Fruit fly (Drosophila melanogaster) whole organism, embryonic: ENCODE data around the gene Atg12.

Source experiments
- Asciz ChIP-seq: fragments of 200-800 bp; sonication (Bioruptor generic); optimal IDR thresholded peaks from 2 replicates; lab custom pipeline; 2017; ENCODE audit warnings: missing biosample characterization, mild to moderate bottlenecking, missing genetic modification characterization, missing genetic modification reagents
- B-H1 ChIP-seq: fragments of 200-800 bp; sonication (Bioruptor generic); IDR thresholded peaks from 3 replicates; pipeline ENCODE4 v1.3.6; 2022; ENCODE audit warnings: missing biosample characterization, missing genetic modification characterization
- B-H2 ChIP-seq: fragments of 200-800 bp; sonication (Bioruptor generic); optimal IDR thresholded peaks from 2 replicates; lab custom pipeline; 2018; ENCODE audit warnings: missing biosample characterization, mild to moderate bottlenecking, missing genetic modification characterization
- CG11398 ChIP-seq: fragments of 200-800 bp; sonication (Bioruptor generic); optimal IDR thresholded peaks from 2 replicates; lab custom pipeline; 2016; ENCODE audit warnings: missing biosample characterization, missing genetic modification characterization
- CG11723 ChIP-seq: fragments of 200-800 bp; sonication (Bioruptor generic); optimal IDR thresholded peaks from 2 replicates; lab custom pipeline; 2017; ENCODE audit warnings: missing biosample characterization, mild to moderate bottlenecking, missing genetic modification characterization
- CG12391 ChIP-seq: fragments of 200-800 bp; sonication (Bioruptor generic); optimal IDR thresholded peaks from 3 replicates; lab custom pipeline; 2018; ENCODE audit warnings: missing biosample characterization, mild to moderate bottlenecking, missing genetic modification characterization, moderate library complexity
- CG13894 ChIP-seq: fragments of 200-800 bp; sonication (Bioruptor generic); optimal IDR thresholded peaks from 3 replicates; lab custom pipeline; 2018; ENCODE audit warnings: missing biosample characterization, mild to moderate bottlenecking, missing genetic modification characterization, moderate library complexity
- CG14014 ChIP-seq: fragments of 200-800 bp; sonication (Bioruptor generic); IDR thresholded peaks from 2 replicates; pipeline ENCODE4 v1.3.6; 2022; ENCODE audit warnings: missing biosample characterization, missing genetic modification characterization
- CG14710 ChIP-seq: fragments of 200-800 bp; sonication (Bioruptor generic); optimal IDR thresholded peaks from 3 replicates; lab custom pipeline; 2019; ENCODE audit warnings: missing biosample characterization, mild to moderate bottlenecking, missing genetic modification characterization, moderate library complexity
- CG1529 ChIP-seq: fragments of 200-800 bp; sonication (Bioruptor generic); optimal IDR thresholded peaks from 3 replicates; lab custom pipeline; 2018; ENCODE audit warnings: missing biosample characterization, missing genetic modification characterization
- CG31224 ChIP-seq: fragments of 200-800 bp; sonication (Bioruptor generic); IDR thresholded peaks from 2 replicates; pipeline ENCODE4 v1.3.6; 2022; ENCODE audit warnings: missing biosample characterization, missing genetic modification characterization
- CG43689 ChIP-seq: fragments of 200-800 bp; sonication (Bioruptor generic); IDR thresholded peaks from 2 replicates; pipeline ENCODE4 v1.3.6; 2022; ENCODE audit warnings: missing biosample characterization, missing genetic modification characterization
- CG5180 ChIP-seq: fragments of 200-800 bp; sonication (Bioruptor generic); optimal IDR thresholded peaks from 3 replicates; lab custom pipeline; 2017; ENCODE audit warnings: missing biosample characterization, missing genetic modification characterization, mild to moderate bottlenecking, moderate library complexity, missing genetic modification reagents
- CG8359 ChIP-seq: fragments of 200-800 bp; sonication (Bioruptor generic); optimal IDR thresholded peaks from 2 replicates; lab custom pipeline; 2017; ENCODE audit warnings: missing biosample characterization, mild to moderate bottlenecking, missing genetic modification characterization, borderline replicate concordance
- CG8478 ChIP-seq: fragments of >200 bp; optimal IDR thresholded peaks from 2 replicates; lab custom pipeline; 2018
- Chrac-16 ChIP-seq: fragments of 200-800 bp; sonication (Bioruptor generic); optimal IDR thresholded peaks from 3 replicates; lab custom pipeline; 2016; ENCODE audit warnings: missing biosample characterization, missing genetic modification characterization
- CoRest ChIP-seq: fragments of 200-800 bp; sonication (Bioruptor generic); optimal IDR thresholded peaks from 3 replicates; lab custom pipeline; 2018; ENCODE audit warnings: missing biosample characterization, mild to moderate bottlenecking, missing genetic modification characterization, moderate library complexity
- Ets65A ChIP-seq: fragments of 200-800 bp; sonication (Bioruptor generic); peaks from one replicate; lab custom pipeline; 2016; ENCODE audit warnings: missing biosample characterization, missing genetic modification characterization
- H15 ChIP-seq: fragments of 200-800 bp; sonication (Bioruptor generic); IDR thresholded peaks from 3 replicates; pipeline ENCODE4 v1.3.6; 2022; ENCODE audit warnings: missing biosample characterization, missing genetic modification characterization
- Mrtf ChIP-seq: fragments of 200-800 bp; sonication (Bioruptor generic); IDR thresholded peaks from 3 replicates; pipeline ENCODE4 v1.3.6; 2022; ENCODE audit warnings: missing biosample characterization, missing genetic modification characterization
- Nf-YB ChIP-seq: fragments of 200-800 bp; sonication (Bioruptor generic); optimal IDR thresholded peaks from 3 replicates; lab custom pipeline; 2019; ENCODE audit warnings: missing biosample characterization, mild to moderate bottlenecking, missing genetic modification characterization, moderate library complexity
- Side ChIP-seq: fragments of 200-800 bp; sonication (Bioruptor generic); optimal IDR thresholded peaks from 2 replicates; lab custom pipeline; 2016; ENCODE audit warnings: missing biosample characterization, missing genetic modification characterization
- Sry-δ ChIP-seq: fragments of 200-800 bp; sonication (Bioruptor generic); optimal IDR thresholded peaks from 2 replicates; lab custom pipeline; 2016; ENCODE audit warnings: missing biosample characterization, missing genetic modification characterization
- Trl ChIP-seq, 3 experiments: fragments of >200 bp in 2 of 3; fragments of 200-800 bp in 1 of 3; sonication (Bioruptor generic) in 1 of 3; optimal IDR thresholded peaks; 2 replicates in 1 of 3; 3 replicates in 2 of 3; lab custom pipeline; 2016 to 2017; ENCODE audit warnings: missing biosample characterization in 1 of 3, missing genetic modification characterization in 1 of 3
- Usf ChIP-seq: fragments of 200-800 bp; sonication (Bioruptor generic); optimal IDR thresholded peaks from 2 replicates; lab custom pipeline; 2017; ENCODE audit warnings: missing genotype, missing biosample characterization, missing genetic modification characterization
- ab ChIP-seq: fragments of 200-800 bp; sonication (Bioruptor generic); optimal IDR thresholded peaks from 2 replicates; lab custom pipeline; 2016; ENCODE audit warnings: missing biosample characterization, missing genetic modification characterization
- abd-A ChIP-seq: fragments of 200-800 bp; sonication (Bioruptor generic); optimal IDR thresholded peaks from 3 replicates; lab custom pipeline; 2019; ENCODE audit warnings: missing biosample characterization, mild to moderate bottlenecking, missing genetic modification characterization, moderate library complexity
- al ChIP-seq: fragments of 200-800 bp; sonication (Bioruptor generic); IDR thresholded peaks from 2 replicates; pipeline ENCODE4 v1.3.6; 2022; ENCODE audit warnings: missing biosample characterization, missing genetic modification characterization
- ap ChIP-seq: fragments of 200-800 bp; sonication (Bioruptor generic); IDR thresholded peaks from 2 replicates; pipeline ENCODE4 v1.3.6; 2022; ENCODE audit warnings: missing biosample characterization, missing genetic modification characterization
- crol ChIP-seq: fragments of 200-800 bp; sonication (Bioruptor generic); IDR thresholded peaks from 2 replicates; pipeline ENCODE4 v1.3.6; 2022; ENCODE audit warnings: missing biosample characterization, missing genetic modification characterization
- emc ChIP-seq: fragments of 200-800 bp; sonication (Bioruptor generic); optimal IDR thresholded peaks from 2 replicates; lab custom pipeline; 2016; ENCODE audit warnings: missing biosample characterization, missing genetic modification characterization
- lmd ChIP-seq: fragments of 200-800 bp; sonication (Bioruptor generic); IDR thresholded peaks from 2 replicates; pipeline ENCODE4 v1.3.6; 2022; ENCODE audit warnings: missing biosample characterization, missing genetic modification characterization
- nmo ChIP-seq: fragments of 200-800 bp; sonication (Bioruptor generic); optimal IDR thresholded peaks from 2 replicates; lab custom pipeline; 2018; ENCODE audit warnings: missing biosample characterization, mild to moderate bottlenecking, missing genetic modification characterization, moderate library complexity
- row ChIP-seq: fragments of 200-800 bp; sonication (Bioruptor generic); IDR thresholded peaks from 3 replicates; pipeline ENCODE4 v1.3.6; 2022; ENCODE audit warnings: missing biosample characterization, missing genetic modification characterization
- run ChIP-seq: fragments of 200-800 bp; sonication (Bioruptor generic); optimal IDR thresholded peaks from 3 replicates; lab custom pipeline; 2018; ENCODE audit warnings: missing biosample characterization, mild to moderate bottlenecking, missing genetic modification characterization
- sens-2 ChIP-seq: fragments of 200-800 bp; sonication (Bioruptor generic); IDR thresholded peaks from 2 replicates; pipeline ENCODE4 v1.3.6; 2022; ENCODE audit warnings: missing biosample characterization, missing genetic modification characterization
- shn ChIP-seq: fragments of 200-800 bp; sonication (Bioruptor generic); optimal IDR thresholded peaks from 3 replicates; lab custom pipeline; 2016; ENCODE audit warnings: missing biosample characterization, missing genetic modification characterization
- sqz ChIP-seq: fragments of 200-800 bp; sonication (Bioruptor generic); optimal IDR thresholded peaks from 3 replicates; lab custom pipeline; 2018; ENCODE audit warnings: missing biosample characterization, mild to moderate bottlenecking, missing genetic modification characterization
- ssp ChIP-seq: fragments of 200-800 bp; sonication (Bioruptor generic); IDR thresholded peaks from 2 replicates; pipeline ENCODE4 v1.3.6; 2022; ENCODE audit warnings: missing biosample characterization, missing genetic modification characterization
- sug ChIP-seq: fragments of 200-800 bp; optimal IDR thresholded peaks from 2 replicates; lab custom pipeline; 2019; ENCODE audit warnings: missing biosample characterization, mild to moderate bottlenecking, missing genetic modification characterization, moderate library complexity
- trh ChIP-seq: fragments of 200-800 bp; sonication (Bioruptor generic); optimal IDR thresholded peaks from 2 replicates; lab custom pipeline; 2016; ENCODE audit warnings: missing biosample characterization, missing genetic modification characterization
- usp ChIP-seq: fragments of >200 bp; optimal IDR thresholded peaks from 2 replicates; lab custom pipeline; 2017; ENCODE audit warnings: missing biosample characterization, missing genetic modification characterization

Atg12 gene

DNA sequence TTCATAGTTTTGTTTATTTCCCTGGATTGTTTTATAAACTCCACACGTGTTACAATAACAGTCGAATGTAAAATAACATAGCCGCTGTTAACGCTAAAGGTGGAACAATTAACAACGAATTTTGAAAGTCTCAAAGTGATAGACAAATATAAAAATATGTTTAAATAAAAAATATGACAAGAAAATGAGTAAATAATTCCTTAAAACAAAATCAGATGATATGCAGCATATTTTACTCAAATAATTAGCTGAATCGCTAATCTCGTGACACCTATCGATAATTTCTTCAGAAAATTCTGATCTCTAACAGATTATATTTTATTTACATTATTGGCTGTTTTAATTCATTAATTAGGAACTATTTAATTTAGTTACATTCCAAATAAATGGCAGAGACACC, at the start of gene Atg12, which contains the start of gene CG5645 (continued):
- TF ChIP-seq al (GFP tag; lab: Robert Waterston, UW) = peak; percentile 63
- no peak for TF ChIP-seq CG11723 (GFP tag; lab: Kevin White, UChicago)
- TF ChIP-seq Trl (optimal IDR thresholded peaks at IDR 0.05; lab: Kevin White, UChicago) = no peak
- no peak for TF ChIP-seq Trl (GFP tag; optimal IDR thresholded peaks at IDR 0.05; lab: Kevin White, UChicago)
- no peak for TF ChIP-seq trh
- peak; percentile 25; the same call in 1 of the 2 replicates for TF ChIP-seq CG14014 (GFP tag; lab: Robert Waterston, UW)
- no peak for TF ChIP-seq Nf-YB (GFP tag; lab: Kevin White, UChicago)
- no peak for TF ChIP-seq Asciz
- no peak for TF ChIP-seq CG31224 (GFP tag; lab: Robert Waterston, UW)
- no peak for TF ChIP-seq CG8478 (lab: Kevin White, UChicago)
- TF ChIP-seq crol (GFP tag; lab: Robert Waterston, UW) = no peak
- peak; percentile 55 for TF ChIP-seq ssp
- peak; percentile 54 for TF ChIP-seq B-H2 (GFP tag; lab: Kevin White, UChicago)
- TF ChIP-seq run = no peak
- peak; percentile 85 for TF ChIP-seq Sry-δ (GFP tag; lab: Kevin White, UChicago)
- peak; percentile 44 for TF ChIP-seq nmo (GFP tag; lab: Kevin White, UChicago)
- peak; percentile 64 for TF ChIP-seq sug (tag; lab: Kevin White, UChicago)
- TF ChIP-seq CG8359 (GFP tag; lab: Kevin White, UChicago) = no peak
- peak; percentile 29 for TF ChIP-seq CoRest (tag; lab: Kevin White, UChicago)
- TF ChIP-seq CG14710 (tag; lab: Kevin White, UChicago) = peak; percentile 86
- no peak for TF ChIP-seq shn (GFP tag; lab: Kevin White, UChicago)
- peak; percentile 88 for TF ChIP-seq row (GFP tag; lab: Robert Waterston, UW)
- no peak for TF ChIP-seq ap
- no peak for TF ChIP-seq CG1529 (GFP tag; lab: Kevin White, UChicago)
- no peak; the same call in 1 of the 2 replicates for TF ChIP-seq lmd (GFP tag; lab: Robert Waterston, UW)
- TF ChIP-seq CG12391 (tag; lab: Kevin White, UChicago) = peak; percentile 78
- TF ChIP-seq Usf = no peak
- TF ChIP-seq, all 482 proteins: peak for 214

DNA sequence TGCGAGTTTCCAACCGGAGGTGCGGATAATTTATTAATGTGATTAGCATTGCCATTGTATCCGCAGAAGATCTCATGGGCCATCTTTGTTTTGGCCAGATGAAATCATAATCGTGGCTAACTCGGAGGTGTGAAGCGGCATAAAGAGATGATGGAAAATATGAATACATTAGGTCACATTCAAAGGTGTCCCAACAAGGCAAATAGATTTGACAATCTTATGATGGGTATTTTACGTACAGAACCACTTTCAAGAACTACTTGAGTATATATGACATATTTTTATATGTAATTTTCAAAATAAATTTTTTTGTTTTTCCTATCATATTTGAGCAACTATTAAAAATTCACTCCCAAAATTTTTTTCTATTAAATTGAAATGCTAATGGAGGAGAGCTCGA, 48.4 kb upstream of the Atg12 start, which contains the start of gene CG17154:
Gene CG17154, plus strand, starts transcription at position 301 of the 400 bp plus-strand sequence.
- TF ChIP-seq sqz (GFP tag; lab: Kevin White, UChicago) = no peak
- no peak for TF ChIP-seq ab (GFP tag; lab: Kevin White, UChicago)
- no peak for TF ChIP-seq CG11398
- TF ChIP-seq CG13894 = peak; percentile 17
- peak; percentile 40 for TF ChIP-seq abd-A (tag; lab: Kevin White, UChicago)
- no peak for TF ChIP-seq CG5180
- TF ChIP-seq CG43689 (GFP tag; lab: Robert Waterston, UW) = no peak
- TF ChIP-seq Mrtf (GFP tag; lab: Robert Waterston, UW) = no peak
- no peak for TF ChIP-seq usp (GFP tag; lab: Kevin White, UChicago)
- peak; percentile 44 for TF ChIP-seq Ets65A (GFP tag; lab: Kevin White, UChicago)
- no peak for TF ChIP-seq emc (GFP tag; lab: Kevin White, UChicago)
- no peak for TF ChIP-seq Chrac-16 (GFP tag; lab: Kevin White, UChicago)
- TF ChIP-seq Side = no peak
- TF ChIP-seq H15 (GFP tag; lab: Robert Waterston, UW) = no peak
- no peak for TF ChIP-seq B-H1 (GFP tag; lab: Robert Waterston, UW)
- TF ChIP-seq sens-2 = no peak
- no peak for TF ChIP-seq CG8478 (lab: Kevin White, UChicago)
